Worm (Caenorhabditis elegans) whole organism, L4/young adult: ENCODE results near the gene ZK669.2.
A peak's percentile ranks its signal among the peaks of the same experiment; 100 is the strongest.

Source experiments
- W03F9.2 ChIP-seq: fragments of 150-350 bp; optimal IDR thresholded peaks from 2 replicates; lab custom pipeline; 2014; ENCODE audit warnings: missing biosample characterization, missing genetic modification characterization
- dao-5 ChIP-seq: sonication (generic microtip); optimal IDR thresholded peaks from 2 replicates; lab custom pipeline; 2016; ENCODE audit warnings: missing genotype, missing genetic modification characterization, moderate library complexity, missing compliant biosample characterization
- him-1 ChIP-seq: sonication (generic microtip); optimal IDR thresholded peaks from 2 replicates; lab custom pipeline; 2016; ENCODE audit warnings: missing genotype, missing genetic modification reagents, missing genetic modification characterization, missing compliant biosample characterization

ce11 chrII:7945168-7945567 is 7.2 kb upstream of the ZK669.2 start, which contains the start of gene dbt-1:
- TF ChIP-seq him-1 (tag; lab: Kevin White, UChicago) (peak; percentile 43), dao-5 (no peak), W03F9.2 (peak; percentile 75)
